Worm (Caenorhabditis elegans): ENCODE data around the gene ggtb-1.

The ggtb-1 gene

ce11 chrIII:7140228-7140710 lies 6.7 kb downstream of the ggtb-1 start (continued):
- TF ChIP-seq F33H1.4 (GFP tag; IDR thresholded peaks at IDR 0.05) (peak; percentile 51), hmg-1.2 (GFP tag; IDR thresholded peaks at IDR 0.05) (peak; percentile 88), nfya-2 (GFP tag; IDR thresholded peaks at IDR 0.05) (no peak), lir-1 (GFP tag; conservative IDR thresholded peaks at IDR 0.05) (0 out of 2 replicates have a peak, but pooled peaks have one; percentile 16), ceh-100 (GFP tag; IDR thresholded peaks at IDR 0.05) (0 out of 2 replicates have a peak, but pooled peaks have one; percentile 9), dpff-1 (tag; optimal IDR thresholded peaks at IDR 0.05) (no peak), ztf-26 (tag; optimal IDR thresholded peaks at IDR 0.05) (no peak), hmg-20 (GFP tag; IDR thresholded peaks at IDR 0.05) (no peak), egl-44 (GFP tag; IDR thresholded peaks at IDR 0.05) (0 out of 2 replicates have a peak, but pooled peaks have one; percentile 52), lag-1 (GFP tag; IDR thresholded peaks at IDR 0.05) (no peak), atf-7 (tag; optimal IDR thresholded peaks at IDR 0.05) (no peak), gei-17 (GFP tag; optimal IDR thresholded peaks at IDR 0.05) (no peak), snpc-4 (GFP tag; optimal IDR thresholded peaks at IDR 0.05) (peak; percentile 94), snpc-4 (tag; optimal IDR thresholded peaks at IDR 0.05) (peak; percentile 94 to 98 (median 96)), F39B2.1 (GFP tag; IDR thresholded peaks at IDR 0.05) (0 out of 2 replicates have a peak, but pooled peaks have one; percentile 64), attf-3 (GFP tag; conservative IDR thresholded peaks at IDR 0.05) (peak; percentile 50; the same call in 1 of the 2 replicates), ceh-91 (GFP tag; IDR thresholded peaks at IDR 0.05) (0 out of 2 replicates have a peak, but pooled peaks have one; percentile 18), zim-3 (tag; optimal IDR thresholded peaks at IDR 0.05) (no peak), efl-1 (GFP tag; optimal IDR thresholded peaks at IDR 0.05) (no peak), tlf-1 (GFP tag; optimal IDR thresholded peaks at IDR 0.05) (peak; percentile 31), nhr-120 (GFP tag; IDR thresholded peaks at IDR 0.05) (no peak), ccch-3 (GFP tag; optimal IDR thresholded peaks at IDR 0.05) (no peak), hlh-26 (GFP tag; conservative IDR thresholded peaks at IDR 0.05) (no peak), attf-5 (GFP tag; optimal IDR thresholded peaks at IDR 0.05) (no peak), Y95B8A.8 (GFP tag; IDR thresholded peaks at IDR 0.05) (peak; percentile 83), rec-8 (tag; optimal IDR thresholded peaks at IDR 0.05) (peak in 1 of 2 experiments; percentile 49), F37B4.10 (GFP tag; IDR thresholded peaks at IDR 0.05) (no peak), aptf-2 (GFP tag; conservative IDR thresholded peaks at IDR 0.05) (no peak), let-607 (tag; optimal IDR thresholded peaks at IDR 0.05) (peak in 1 of 2 experiments; percentile 8), lin-26 (GFP tag; IDR thresholded peaks at IDR 0.05) (peak; percentile 45; the same call in 1 of the 2 replicates), let-526 (GFP tag; IDR thresholded peaks at IDR 0.05) (no peak), zfh-2 (GFP tag; conservative IDR thresholded peaks at IDR 0.05) (no peak), madf-8 (GFP tag; conservative IDR thresholded peaks at IDR 0.05) (peak; percentile 31; the same call in 1 of the 2 replicates), ceh-40 (GFP tag; IDR thresholded peaks at IDR 0.05) (no peak), lin-40 (tag; optimal IDR thresholded peaks at IDR 0.05) (no peak), ets-4 (GFP tag; optimal IDR thresholded peaks at IDR 0.05) (no peak), mel-28 (tag; optimal IDR thresholded peaks at IDR 0.05; ENCODE audit: borderline replicate concordance) (no peak), F57A8.1 (GFP tag; optimal IDR thresholded peaks at IDR 0.05) (no peak), F49E8.2 (tag; optimal IDR thresholded peaks at IDR 0.05; ENCODE audit: insufficient read depth) (peak; percentile 83), rcor-1 (GFP tag; IDR thresholded peaks at IDR 0.05) (peak; percentile 55; the same call in 1 of the 2 replicates), hrde-1 (tag; optimal IDR thresholded peaks at IDR 0.05; ENCODE audit: borderline replicate concordance) (peak; percentile 75), cebp-1 (GFP tag; IDR thresholded peaks at IDR 0.05) (no peak), cebp-1 (tag; optimal IDR thresholded peaks at IDR 0.05) (no peak), ztf-3 (GFP tag; optimal IDR thresholded peaks at IDR 0.05) (no peak), sdz-38 (tag; optimal IDR thresholded peaks at IDR 0.05) (no peak), madf-10 (tag; optimal IDR thresholded peaks at IDR 0.05) (no peak), Y53F4B.3 (GFP tag; IDR thresholded peaks at IDR 0.05) (no peak), sptf-2 (GFP tag; optimal IDR thresholded peaks at IDR 0.05) (no peak)
